Worm (Caenorhabditis elegans) whole organism, L2 larva: ENCODE measurements around the gene gpa-18.

Experiments
- aly-2 ChIP-seq: fragments of 150-350 bp; optimal IDR thresholded peaks from 2 replicates; lab custom pipeline; 2014; ENCODE audit warnings: missing biosample characterization, missing genetic modification characterization
- lin-13 ChIP-seq: fragments of 150-350 bp; optimal IDR thresholded peaks from 2 replicates; lab custom pipeline; 2014; ENCODE audit warnings: missing biosample characterization, missing genetic modification reagents, missing genetic modification characterization
- lsy-2 ChIP-seq, 2 experiments: fragments of 150-350 bp in 1 of 2; sonication (generic microtip) in 1 of 2; optimal IDR thresholded peaks; 2 replicates each; lab custom pipeline; 2014 to 2017; ENCODE audit warnings: missing biosample characterization in 2 of 2, missing genetic modification characterization in 2 of 2
- mab-5 ChIP-seq: fragments of 150-350 bp; optimal IDR thresholded peaks from 2 replicates; lab custom pipeline; 2014; ENCODE audit warnings: missing biosample characterization, missing genetic modification characterization
- nhr-10 ChIP-seq: sonication (generic microtip); optimal IDR thresholded peaks from 2 replicates; lab custom pipeline; 2017; ENCODE audit warnings: missing biosample characterization, missing genetic modification characterization
- snpc-4 ChIP-seq: fragments of 150-350 bp; optimal IDR thresholded peaks from 2 replicates; lab custom pipeline; 2014; ENCODE audit warnings: missing biosample characterization, missing genetic modification characterization
- zag-1 ChIP-seq: fragments of 150-350 bp; optimal IDR thresholded peaks from 2 replicates; lab custom pipeline; 2014; ENCODE audit warnings: missing biosample characterization, missing genetic modification characterization

ce11 chrIV:5215092-5215491 is 19.7 kb upstream of the gpa-18 start, which contains the start of gene Y59E9AL.4:
- TF ChIP-seq aly-2 (tag; lab: Kevin White, UChicago) (no peak), nhr-10 (no peak), lin-13 (GFP tag; lab: Kevin White, UChicago) (no peak), snpc-4 (tag; lab: Kevin White, UChicago) (no peak), mab-5 (no peak), lsy-2 (tag; optimal IDR thresholded peaks at IDR 0.05; lab: Kevin White, UChicago) (no peak), zag-1 (no peak)
